Fruit fly (Drosophila melanogaster) whole organism: ENCODE measurements around the gene CG1146.

ENCODE experiments used
- CG8478 ChIP-seq: fragments of >200 bp; optimal IDR thresholded peaks from 2 replicates; lab custom pipeline; 2018; ENCODE audit warnings: inconsistent platforms
- Dll ChIP-seq: fragments of >200 bp; optimal IDR thresholded peaks from 2 replicates; lab custom pipeline; 2017
- usp ChIP-seq: fragments of >200 bp; optimal IDR thresholded peaks from 2 replicates; lab custom pipeline; 2017; ENCODE audit warnings: missing biosample characterization, missing genetic modification characterization, mixed read lengths

DNA sequence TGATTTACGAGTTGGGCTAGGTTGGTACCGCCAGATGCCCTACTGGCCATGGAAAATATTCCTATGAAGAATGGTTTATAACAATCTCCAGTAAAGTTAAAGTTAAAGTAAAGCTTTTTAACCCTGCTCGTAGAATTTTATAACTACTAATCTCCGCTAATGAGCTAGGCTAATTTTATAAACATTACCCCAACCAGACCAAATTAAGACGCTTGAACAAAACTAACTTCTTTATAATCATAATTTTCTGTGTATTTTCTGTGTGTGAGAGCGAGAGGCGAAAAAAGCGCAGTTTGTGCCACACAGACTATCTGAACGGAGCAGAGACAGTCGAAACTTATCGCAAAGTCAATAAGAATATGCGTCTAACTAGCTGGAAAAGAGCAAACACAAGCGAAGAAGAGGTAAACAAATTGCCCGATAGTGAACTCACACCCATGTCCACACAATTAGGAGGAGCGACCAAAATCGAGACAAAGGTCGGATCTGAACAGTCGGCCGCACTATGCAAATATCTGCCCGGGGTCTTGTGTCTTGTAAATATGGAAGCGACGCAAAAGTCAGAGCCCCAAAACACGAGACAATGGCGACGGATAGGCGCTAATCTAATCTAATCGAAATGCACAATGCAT is 48.5 kb downstream of the CG1146 start:
- TF ChIP-seq usp (GFP tag; lab: Kevin White, UChicago) (no peak), CG8478 (lab: Kevin White, UChicago) (no peak), Dll (lab: Kevin White, UChicago) (no peak)
